Worm (Caenorhabditis elegans) whole organism, L4 larva: ENCODE results near the gene tofu-1.
A peak's percentile ranks its signal among the peaks of the same experiment; 100 is the strongest.

Experiments used
- D1046.2 ChIP-seq: fragments of 200-800 bp; sonication (Bioruptor generic); IDR thresholded peaks from 2 replicates; pipeline ENCODE4 v1.3.6; 2022; ENCODE audit warnings: missing genetic modification characterization, missing compliant biosample characterization
- F10B5.3 ChIP-seq: sonication (generic microtip); optimal IDR thresholded peaks from 2 replicates; lab custom pipeline; 2016; ENCODE audit warnings: mild to moderate bottlenecking, missing genetic modification characterization, missing compliant biosample characterization
- F37D6.2 ChIP-seq: sonication (generic microtip); optimal IDR thresholded peaks from 2 replicates; lab custom pipeline; 2016; ENCODE audit warnings: mild to moderate bottlenecking, missing genetic modification characterization, missing compliant biosample characterization
- F44E2.7 ChIP-seq: fragments of 200-800 bp; sonication (Bioruptor generic); IDR thresholded peaks from 2 replicates; pipeline ENCODE4 v2.1.2; 2022; ENCODE audit warnings: missing genetic modification characterization, missing compliant biosample characterization
- F49E8.2 ChIP-seq: sonication (generic microtip); optimal IDR thresholded peaks from 2 replicates; lab custom pipeline; 2016; ENCODE audit warnings: missing compliant biosample characterization, mild to moderate bottlenecking, missing genetic modification characterization, borderline replicate concordance
- T20F7.1 ChIP-seq: fragments of 200-800 bp; sonication (Bioruptor generic); optimal IDR thresholded peaks from 2 replicates; lab custom pipeline; 2018; ENCODE audit warnings: mild to moderate bottlenecking, missing genetic modification characterization, missing compliant biosample characterization
- T26A8.4 ChIP-seq: fragments of 200-800 bp; sonication (Bioruptor generic); IDR thresholded peaks from 2 replicates; pipeline ENCODE4 v1.3.6; 2022; ENCODE audit warnings: missing genetic modification characterization, missing compliant biosample characterization
- Y105C5A.15 ChIP-seq: fragments of 200-800 bp; sonication (Bioruptor generic); IDR thresholded peaks from 2 replicates; pipeline ENCODE4 v1.3.6; 2022; ENCODE audit warnings: missing genetic modification characterization, missing compliant biosample characterization
- Y48G9A.11 ChIP-seq: fragments of 200-800 bp; sonication (Bioruptor generic); IDR thresholded peaks from 2 replicates; pipeline ENCODE4 v1.3.6; 2022; ENCODE audit warnings: missing genetic modification reagents, missing genetic modification characterization, missing compliant biosample characterization
- Y5F2A.4 ChIP-seq: fragments of 200-800 bp; sonication (Bioruptor generic); optimal IDR thresholded peaks from 2 replicates; lab custom pipeline; 2018; ENCODE audit warnings: mild to moderate bottlenecking, missing genetic modification characterization, missing compliant biosample characterization
- Y75B8A.6 ChIP-seq: fragments of 200-800 bp; sonication (Bioruptor generic); IDR thresholded peaks from 2 replicates; pipeline ENCODE4 v1.3.6; 2022; ENCODE audit warnings: missing genetic modification reagents, missing genetic modification characterization, missing compliant biosample characterization
- aha-1 ChIP-seq: fragments of 150-350 bp; peaks from one replicate; lab custom pipeline; 2014; ENCODE audit warnings: missing biosample characterization, missing genetic modification characterization
- arid-1 ChIP-seq: fragments of 200-800 bp; sonication (Bioruptor generic); conservative IDR thresholded peaks from 2 replicates; pipeline ENCODE4 v1.3.6; 2022; ENCODE audit warnings: missing genetic modification reagents, missing genetic modification characterization, missing compliant biosample characterization
- attf-4 ChIP-seq: sonication (generic microtip); optimal IDR thresholded peaks from 3 replicates; lab custom pipeline; 2017; ENCODE audit warnings: missing biosample characterization, missing genetic modification characterization
- ceh-28 ChIP-seq: fragments of 150-350 bp; optimal IDR thresholded peaks from 2 replicates; lab custom pipeline; 2014; ENCODE audit warnings: missing biosample characterization, missing genetic modification reagents, missing genetic modification characterization
- ceh-44 ChIP-seq: fragments of 200-800 bp; sonication (Bioruptor generic); IDR thresholded peaks from 2 replicates; pipeline ENCODE4 v1.3.6; 2022; ENCODE audit warnings: missing genetic modification reagents, missing genetic modification characterization, missing compliant biosample characterization
- ceh-62 ChIP-seq: sonication (generic microtip); optimal IDR thresholded peaks from 2 replicates; lab custom pipeline; 2017; ENCODE audit warnings: missing biosample characterization, missing genetic modification characterization
- daf-12 ChIP-seq: fragments of 150-350 bp; optimal IDR thresholded peaks from 2 replicates; lab custom pipeline; 2014; ENCODE audit warnings: missing biosample characterization, missing genetic modification reagents, missing genetic modification characterization
- dmd-6 ChIP-seq: fragments of 200-800 bp; sonication (Bioruptor generic); IDR thresholded peaks from 2 replicates; pipeline ENCODE4 v1.3.6; 2022; ENCODE audit warnings: missing genetic modification reagents, missing genetic modification characterization, missing compliant biosample characterization
- fkh-10 ChIP-seq: fragments of 150-350 bp; optimal IDR thresholded peaks from 2 replicates; lab custom pipeline; 2014; ENCODE audit warnings: missing biosample characterization, missing genetic modification reagents, missing genetic modification characterization
- gei-8 ChIP-seq: fragments of 200-800 bp; sonication (Bioruptor generic); optimal IDR thresholded peaks from 2 replicates; lab custom pipeline; 2018; ENCODE audit warnings: mild to moderate bottlenecking, missing genetic modification characterization, missing compliant biosample characterization
- hif-1 ChIP-seq, 2 experiments: sonication (generic microtip); optimal IDR thresholded peaks; 2 replicates each; lab custom pipeline; 2016 to 2017; ENCODE audit warnings: missing compliant biosample characterization in 2 of 2, missing genetic modification characterization in 2 of 2, missing genetic modification reagents in 2 of 2, missing genotype in 2 of 2, mild to moderate bottlenecking in 1 of 2
- hlh-11 ChIP-seq: fragments of 200-800 bp; sonication (Bioruptor generic); optimal IDR thresholded peaks from 2 replicates; lab custom pipeline; 2018; ENCODE audit warnings: mild to moderate bottlenecking, missing genetic modification characterization, missing compliant biosample characterization
- jun-1 ChIP-seq: fragments of 150-350 bp; optimal IDR thresholded peaks from 2 replicates; lab custom pipeline; 2014; ENCODE audit warnings: missing biosample characterization, missing genetic modification reagents, missing genetic modification characterization
- lin-1 ChIP-seq: fragments of 200-800 bp; sonication (Bioruptor generic); IDR thresholded peaks from 2 replicates; pipeline ENCODE4 v1.3.6; 2022; ENCODE audit warnings: missing genetic modification reagents, missing genetic modification characterization, missing compliant biosample characterization
- lir-3 ChIP-seq: sonication (generic microtip); optimal IDR thresholded peaks from 2 replicates; lab custom pipeline; 2016; ENCODE audit warnings: mild to moderate bottlenecking, missing genetic modification characterization, missing compliant biosample characterization
- mdt-29 ChIP-seq: fragments of 200-800 bp; sonication (Bioruptor generic); IDR thresholded peaks from 2 replicates; pipeline ENCODE4 v1.3.6; 2022; ENCODE audit warnings: missing genetic modification reagents, missing genetic modification characterization, missing compliant biosample characterization
- mxl-3 ChIP-seq: fragments of 200-800 bp; sonication (Bioruptor generic); optimal IDR thresholded peaks from 2 replicates; lab custom pipeline; 2018; ENCODE audit warnings: mild to moderate bottlenecking, missing genetic modification characterization, missing compliant biosample characterization
- nhr-102 ChIP-seq: sonication (generic microtip); optimal IDR thresholded peaks from 2 replicates; lab custom pipeline; 2016; ENCODE audit warnings: mild to moderate bottlenecking, missing genetic modification characterization, moderate library complexity, missing compliant biosample characterization
- nhr-11 ChIP-seq: fragments of 150-350 bp; optimal IDR thresholded peaks from 2 replicates; lab custom pipeline; 2014; ENCODE audit warnings: missing biosample characterization, missing genetic modification characterization
- nhr-111 ChIP-seq: fragments of 200-800 bp; sonication (Bioruptor generic); optimal IDR thresholded peaks from 2 replicates; lab custom pipeline; 2018; ENCODE audit warnings: mild to moderate bottlenecking, missing genetic modification characterization, missing compliant biosample characterization
- nhr-237 ChIP-seq: sonication (generic microtip); optimal IDR thresholded peaks from 2 replicates; lab custom pipeline; 2017; ENCODE audit warnings: missing biosample characterization, missing genetic modification characterization
- nhr-25 ChIP-seq: sonication (generic microtip); optimal IDR thresholded peaks from 2 replicates; lab custom pipeline; 2017; ENCODE audit warnings: missing genetic modification characterization, mild to moderate bottlenecking, missing compliant biosample characterization, antibody characterized with exemption, moderate library complexity, borderline replicate concordance; ENCODE audit not compliant: insufficient read depth
- nhr-41 ChIP-seq: fragments of 200-800 bp; sonication (Bioruptor generic); IDR thresholded peaks from 2 replicates; pipeline ENCODE4 v1.3.6; 2022; ENCODE audit warnings: missing genetic modification reagents, missing genetic modification characterization, missing compliant biosample characterization
- nhr-48 ChIP-seq: sonication (generic microtip); optimal IDR thresholded peaks from 2 replicates; lab custom pipeline; 2016; ENCODE audit warnings: mild to moderate bottlenecking, missing genetic modification characterization, missing compliant biosample characterization
- nhr-76 ChIP-seq: fragments of 150-350 bp; optimal IDR thresholded peaks from 2 replicates; lab custom pipeline; 2014; ENCODE audit warnings: missing biosample characterization, missing genetic modification characterization
- nhr-77 ChIP-seq: fragments of 150-350 bp; optimal IDR thresholded peaks from 2 replicates; lab custom pipeline; 2014; ENCODE audit warnings: missing biosample characterization, missing genetic modification characterization
- pha-4 ChIP-seq, 2 experiments: fragments of 150-350 bp in 1 of 2; fragments of 200-800 bp in 1 of 2; sonication (Bioruptor generic) in 1 of 2; IDR thresholded peaks in 1 of 2; optimal IDR thresholded peaks in 1 of 2; 2 replicates each; pipeline versions ENCODE4 v1.3.6 to Lab custom; 2014 to 2022; ENCODE audit warnings: missing genetic modification characterization in 2 of 2, missing genetic modification reagents in 2 of 2, missing biosample characterization in 1 of 2, missing compliant biosample characterization in 1 of 2
- rbr-2 ChIP-seq: sonication (generic microtip); optimal IDR thresholded peaks from 2 replicates; lab custom pipeline; 2016; ENCODE audit warnings: missing genotype, missing genetic modification characterization, missing compliant biosample characterization
- set-16 ChIP-seq: fragments of 200-800 bp; sonication (Bioruptor generic); IDR thresholded peaks from 2 replicates; pipeline ENCODE4 v1.3.6; 2022; ENCODE audit warnings: missing genetic modification reagents, missing genetic modification characterization, missing compliant biosample characterization
- skn-1 ChIP-seq: fragments of 150-350 bp; optimal IDR thresholded peaks from 2 replicates; lab custom pipeline; 2014; ENCODE audit warnings: missing biosample characterization, missing genetic modification characterization
- snpc-1.2 ChIP-seq: fragments of 200-800 bp; sonication (Bioruptor generic); IDR thresholded peaks from 2 replicates; pipeline ENCODE4 v1.3.6; 2022; ENCODE audit warnings: missing genetic modification reagents, missing genetic modification characterization, missing compliant biosample characterization
- snpc-4 ChIP-seq: fragments of 150-350 bp; optimal IDR thresholded peaks from 2 replicates; lab custom pipeline; 2014; ENCODE audit warnings: missing biosample characterization, missing genetic modification characterization
- spr-3 ChIP-seq: fragments of 200-800 bp; sonication (Bioruptor generic); optimal IDR thresholded peaks from 2 replicates; lab custom pipeline; 2018; ENCODE audit warnings: mild to moderate bottlenecking, missing genetic modification characterization, missing compliant biosample characterization
- unc-62 ChIP-seq, 3 experiments: fragments of 150-350 bp in 1 of 3; sonication (generic microtip); optimal IDR thresholded peaks in 2 of 3; peaks in 1 of 3; 1 replicate in 1 of 3; 2 replicates in 2 of 3; lab custom pipeline; 2014 to 2017; ENCODE audit warnings: missing biosample characterization in 3 of 3, missing genetic modification characterization in 3 of 3, missing genetic modification reagents in 3 of 3, missing genotype in 1 of 3
- ztf-7 ChIP-seq: fragments of 150-350 bp; optimal IDR thresholded peaks from 2 replicates; lab custom pipeline; 2014; ENCODE audit warnings: missing biosample characterization, missing genetic modification characterization

The tofu-1 gene

ce11 chrV:9978425-9978824 is 2.5 kb upstream of the tofu-1 start (continued):
- TF ChIP-seq lir-3 (tag; lab: Kevin White, UChicago) (no peak), Y5F2A.4 (GFP tag; lab: Kevin White, UChicago) (no peak), unc-62 (GFP tag; optimal IDR thresholded peaks at IDR 0.05 in 1 of 2; lab: Kevin White, UChicago) (no peak), unc-62 (tag; optimal IDR thresholded peaks at IDR 0.05; lab: Kevin White, UChicago) (no peak), nhr-102 (no peak), T20F7.1 (GFP tag; lab: Kevin White, UChicago) (no peak), set-16 (GFP tag; lab: Robert Waterston, UW) (peak; percentile 29; the same call in 1 of the 2 replicates), nhr-77 (tag; lab: Kevin White, UChicago) (no peak), hif-1 (tag; optimal IDR thresholded peaks at IDR 0.05; lab: Kevin White, UChicago) (no peak), F10B5.3 (no peak), nhr-48 (tag; lab: Kevin White, UChicago) (no peak), jun-1 (tag; lab: Kevin White, UChicago) (no peak), lin-1 (no peak), ceh-62 (no peak), Y105C5A.15 (GFP tag; lab: Robert Waterston, UW) (no peak), ceh-44 (no peak), arid-1 (0 out of 2 replicates have a peak, but pooled peaks have one; percentile 25), rbr-2 (tag; lab: Kevin White, UChicago) (peak; percentile 65), ceh-28 (tag; lab: Kevin White, UChicago) (no peak), F37D6.2 (tag; lab: Kevin White, UChicago) (no peak), dmd-6 (no peak), nhr-41 (no peak), Y75B8A.6 (GFP tag; lab: Robert Waterston, UW) (no peak), F44E2.7 (no peak), fkh-10 (GFP tag; lab: Kevin White, UChicago) (no peak), gei-8 (GFP tag; lab: Kevin White, UChicago) (no peak), nhr-11 (tag; lab: Kevin White, UChicago) (no peak), spr-3 (GFP tag; lab: Kevin White, UChicago) (no peak), aha-1 (peak; percentile 24), T26A8.4 (GFP tag; lab: Robert Waterston, UW) (no peak), snpc-4 (no peak), nhr-76 (no peak), F49E8.2 (tag; lab: Kevin White, UChicago) (no peak), daf-12 (tag; lab: Kevin White, UChicago) (no peak), skn-1 (no peak), pha-4 (GFP tag; IDR thresholded peaks at IDR 0.05; lab: Robert Waterston, UW) (0 out of 2 replicates have a peak, but pooled peaks have one; percentile 21), pha-4 (tag; optimal IDR thresholded peaks at IDR 0.05; lab: Kevin White, UChicago) (no peak), mdt-29 (GFP tag; lab: Robert Waterston, UW) (no peak), attf-4 (tag; lab: Kevin White, UChicago) (no peak), ztf-7 (tag; lab: Kevin White, UChicago) (no peak), nhr-25 (no peak), nhr-237 (tag; lab: Kevin White, UChicago) (no peak), snpc-1.2 (no peak), mxl-3 (GFP tag; lab: Kevin White, UChicago) (no peak), Y48G9A.11 (0 out of 2 replicates have a peak, but pooled peaks have one; percentile 11), D1046.2 (no peak), nhr-111 (GFP tag; lab: Kevin White, UChicago) (no peak), hlh-11 (tag; lab: Kevin White, UChicago) (no peak)
